Worm (Caenorhabditis elegans) whole organism, mixed stage, embryonic: ENCODE results near the gene srlf-21.

Experiments
- ces-1 ChIP-seq: fragments of 150-350 bp; optimal IDR thresholded peaks from 2 replicates; lab custom pipeline; 2014; ENCODE audit warnings: missing biosample characterization, missing genetic modification reagents, missing genetic modification characterization
- lsy-2 ChIP-seq: fragments of 150-350 bp; optimal IDR thresholded peaks from 2 replicates; lab custom pipeline; 2014; ENCODE audit warnings: missing biosample characterization, missing genetic modification characterization
- nhr-237 ChIP-seq: fragments of 150-350 bp; optimal IDR thresholded peaks from 2 replicates; lab custom pipeline; 2014; ENCODE audit warnings: missing biosample characterization, missing genetic modification characterization
- nhr-28 ChIP-seq: fragments of 150-350 bp; optimal IDR thresholded peaks from 2 replicates; lab custom pipeline; 2014; ENCODE audit warnings: missing biosample characterization, missing genetic modification characterization
- ztf-11 ChIP-seq: fragments of 150-350 bp; optimal IDR thresholded peaks from 2 replicates; lab custom pipeline; 2014; ENCODE audit warnings: missing biosample characterization, missing genetic modification characterization

- TF ChIP-seq nhr-237 (no peak), nhr-28 (tag; lab: Kevin White, UChicago) (no peak), lsy-2 (tag; lab: Kevin White, UChicago) (no peak), ztf-11 (tag; lab: Kevin White, UChicago) (no peak), ces-1 (GFP tag; lab: Kevin White, UChicago) (no peak)
These were observed 20.3 kb upstream of the srlf-21 start for ce11 chrV:910588-910987.
